Fruit fly (Drosophila melanogaster): ENCODE measurements around the gene Trf.
A peak's percentile ranks its signal among the peaks of the same experiment; 100 is the strongest.

Gene Trf

dm6 chr2L:8072692-8073091 lies at the start of gene Trf, which contains the start of gene MED20:
Trf (plus strand) TSS chr2L:8072895.
MED20 (minus strand) TSS chr2L:8072848.
- TF ChIP-seq tj (GFP tag; optimal IDR thresholded peaks at IDR 0.05) (no peak), CG1620 (GFP tag; optimal IDR thresholded peaks at IDR 0.05) (no peak), Mnt (GFP tag; optimal IDR thresholded peaks at IDR 0.05) (peak; percentile 83), bab1 (GFP tag; optimal IDR thresholded peaks at IDR 0.05) (peak; percentile 37)

dm6 chr2L:8024325-8024724 lies 48.4 kb upstream of the Trf start:
- TF ChIP-seq toe (GFP tag; optimal IDR thresholded peaks at IDR 0.05) (no peak), CG7101 (tag; optimal IDR thresholded peaks at IDR 0.05) (no peak), cnc (optimal IDR thresholded peaks at IDR 0.05) (no peak), CG7045 (GFP tag; optimal IDR thresholded peaks at IDR 0.05) (no peak), CG1620 (GFP tag; optimal IDR thresholded peaks at IDR 0.05) (no peak), Clk (GFP tag; optimal IDR thresholded peaks at IDR 0.05) (no peak)

- TF ChIP-seq Mnt (GFP tag; optimal IDR thresholded peaks at IDR 0.05), result peak; percentile 40
- no peak for TF ChIP-seq kay (GFP tag; ENCODE audit: borderline replicate concordance)
- TF ChIP-seq cic (GFP tag; optimal IDR thresholded peaks at IDR 0.05), result peak; percentile 40
Measured at dm6 chr2L:8029160-8029852, 43.4 kb upstream of the Trf start, which contains the start of gene baf. baf (plus strand) TSS chr2L:8029462.

DNA sequence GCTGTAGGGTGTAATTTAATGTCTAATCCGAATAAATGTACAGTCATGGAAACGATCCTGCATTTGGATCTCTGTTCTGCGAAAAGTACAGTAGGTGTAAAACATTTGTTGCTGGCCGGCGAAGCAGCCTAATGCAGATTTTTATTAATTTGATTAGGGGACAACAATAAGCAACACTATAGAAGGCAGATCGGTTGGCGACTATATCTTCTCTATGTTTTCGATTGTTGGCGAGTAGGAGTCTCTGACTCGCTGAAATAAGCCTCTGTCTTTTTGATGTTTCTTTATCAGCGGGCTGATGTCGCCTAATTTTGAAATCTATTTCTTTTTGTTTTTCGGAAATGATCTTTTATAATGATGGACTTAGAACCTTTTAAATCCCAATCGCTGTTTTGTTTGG lies 42.6 kb upstream of the Trf start:
- no peak for TF ChIP-seq cic (GFP tag; optimal IDR thresholded peaks at IDR 0.05)
- no peak for TF ChIP-seq Crg-1 (GFP tag; optimal IDR thresholded peaks at IDR 0.05)
- no peak for TF ChIP-seq cnc (optimal IDR thresholded peaks at IDR 0.05)
- TF ChIP-seq bab1 (GFP tag; optimal IDR thresholded peaks at IDR 0.05), result no peak
- no peak for TF ChIP-seq pad (GFP tag; optimal IDR thresholded peaks at IDR 0.05)
- TF ChIP-seq kay (GFP tag; ENCODE audit: borderline replicate concordance), result no peak
- TF ChIP-seq Mnt (GFP tag; optimal IDR thresholded peaks at IDR 0.05), result no peak
- no peak for TF ChIP-seq CG33017 (tag; optimal IDR thresholded peaks at IDR 0.05)
- no peak for TF ChIP-seq toe (GFP tag; optimal IDR thresholded peaks at IDR 0.05)
- no peak for TF ChIP-seq CG11617 (GFP tag; optimal IDR thresholded peaks at IDR 0.05)
- no peak for TF ChIP-seq CG14711 (tag; optimal IDR thresholded peaks at IDR 0.05)
- no peak for TF ChIP-seq CG12768 (GFP tag; optimal IDR thresholded peaks at IDR 0.05)
- no peak for TF ChIP-seq ovo (GFP tag; optimal IDR thresholded peaks at IDR 0.05)
- TF ChIP-seq Clk (GFP tag; optimal IDR thresholded peaks at IDR 0.05), result no peak
- TF ChIP-seq CG5204 (GFP tag; optimal IDR thresholded peaks at IDR 0.05), result no peak
- no peak for TF ChIP-seq CG7101 (tag; optimal IDR thresholded peaks at IDR 0.05)

DNA sequence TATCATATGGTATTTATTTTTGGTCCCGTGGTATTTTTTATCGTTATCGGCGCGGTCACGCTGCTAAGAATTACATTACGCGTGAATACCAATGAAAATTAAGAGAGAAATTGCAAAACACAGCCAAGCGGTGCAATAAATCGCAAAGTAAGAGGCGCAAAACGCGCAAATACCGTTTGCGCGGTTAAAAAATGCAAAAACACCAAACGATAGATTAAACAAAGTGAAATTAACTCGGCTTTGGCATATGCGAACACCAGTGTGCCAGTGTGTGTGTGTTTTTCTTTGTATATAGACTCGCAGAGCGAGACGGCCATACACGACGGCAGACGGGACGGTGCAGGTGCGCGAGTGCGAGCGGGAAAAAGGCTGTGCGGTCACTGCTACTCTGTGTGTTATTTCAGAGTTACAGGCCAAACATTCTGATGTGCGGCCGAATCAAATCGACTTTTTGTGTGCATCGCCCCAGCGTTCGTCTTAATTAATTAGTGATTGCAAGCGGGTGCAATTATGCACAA lies 41.9 kb upstream of the Trf start, which contains the start of gene Cka:
TSS of gene Cka (plus strand) at position 29 of the 518 bp plus-strand sequence.
- TF ChIP-seq CG14711 (tag; optimal IDR thresholded peaks at IDR 0.05) (peak; percentile 57), CG33017 (tag; optimal IDR thresholded peaks at IDR 0.05) (peak; percentile 4), CG7101 (tag; optimal IDR thresholded peaks at IDR 0.05) (no peak), bab1 (GFP tag; optimal IDR thresholded peaks at IDR 0.05) (peak; percentile 32), CG11617 (GFP tag; optimal IDR thresholded peaks at IDR 0.05) (peak; percentile 12), Mnt (GFP tag; optimal IDR thresholded peaks at IDR 0.05) (peak; percentile 65), Clk (GFP tag; optimal IDR thresholded peaks at IDR 0.05) (no peak), tj (GFP tag; optimal IDR thresholded peaks at IDR 0.05) (peak; percentile 39), pad (GFP tag; optimal IDR thresholded peaks at IDR 0.05) (peak; percentile 64), cic (GFP tag; optimal IDR thresholded peaks at IDR 0.05) (peak; percentile 30), CG1620 (GFP tag; optimal IDR thresholded peaks at IDR 0.05) (no peak), CG12768 (GFP tag; optimal IDR thresholded peaks at IDR 0.05) (peak; percentile 41)

dm6 chr2L:8031588-8031987 lies 41.1 kb upstream of the Trf start:
- TF ChIP-seq CG5204 (GFP tag; optimal IDR thresholded peaks at IDR 0.05) (no peak), Clk (GFP tag; optimal IDR thresholded peaks at IDR 0.05) (no peak), kay (GFP tag; ENCODE audit: borderline replicate concordance) (no peak), bab1 (GFP tag; optimal IDR thresholded peaks at IDR 0.05) (peak; percentile 22), CG33017 (tag; optimal IDR thresholded peaks at IDR 0.05) (no peak), CG14711 (tag; optimal IDR thresholded peaks at IDR 0.05) (peak; percentile 74), cnc (optimal IDR thresholded peaks at IDR 0.05) (no peak), toe (GFP tag; optimal IDR thresholded peaks at IDR 0.05) (no peak), pad (GFP tag; optimal IDR thresholded peaks at IDR 0.05) (peak; percentile 72), CG1620 (GFP tag; optimal IDR thresholded peaks at IDR 0.05) (no peak), CG7045 (GFP tag; optimal IDR thresholded peaks at IDR 0.05) (no peak), CG11617 (GFP tag; optimal IDR thresholded peaks at IDR 0.05) (no peak), Hr96 (GFP tag; optimal IDR thresholded peaks at IDR 0.05) (no peak), Mnt (GFP tag; optimal IDR thresholded peaks at IDR 0.05) (no peak), tj (GFP tag; optimal IDR thresholded peaks at IDR 0.05) (no peak), Crg-1 (GFP tag; optimal IDR thresholded peaks at IDR 0.05) (no peak), CG7101 (tag; optimal IDR thresholded peaks at IDR 0.05) (peak; percentile 1), cic (GFP tag; optimal IDR thresholded peaks at IDR 0.05) (peak; percentile 29), CG12768 (GFP tag; optimal IDR thresholded peaks at IDR 0.05) (peak; percentile 36), ovo (GFP tag; optimal IDR thresholded peaks at IDR 0.05) (no peak)

dm6 chr2L:8033756-8034155 lies 38.9 kb upstream of the Trf start:
- TF ChIP-seq bab1 (GFP tag; optimal IDR thresholded peaks at IDR 0.05), result no peak
- peak in 1 of 2 experiments; percentile 71 for TF ChIP-seq cnc (optimal IDR thresholded peaks at IDR 0.05)
- no peak for TF ChIP-seq Clk (GFP tag; optimal IDR thresholded peaks at IDR 0.05)
- TF ChIP-seq ovo (GFP tag; optimal IDR thresholded peaks at IDR 0.05), result no peak
- TF ChIP-seq Hr96 (GFP tag; optimal IDR thresholded peaks at IDR 0.05), result no peak
- TF ChIP-seq CG1620 (GFP tag; optimal IDR thresholded peaks at IDR 0.05), result no peak
- no peak for TF ChIP-seq toe (GFP tag; optimal IDR thresholded peaks at IDR 0.05)
- no peak for TF ChIP-seq pad (GFP tag; optimal IDR thresholded peaks at IDR 0.05)
- no peak for TF ChIP-seq CG5204 (GFP tag; optimal IDR thresholded peaks at IDR 0.05)
- TF ChIP-seq CG33017 (tag; optimal IDR thresholded peaks at IDR 0.05), result peak; percentile 82
- TF ChIP-seq Crg-1 (GFP tag; optimal IDR thresholded peaks at IDR 0.05), result no peak
- TF ChIP-seq kay (GFP tag; ENCODE audit: borderline replicate concordance), result no peak
- no peak for TF ChIP-seq CG11617 (GFP tag; optimal IDR thresholded peaks at IDR 0.05)
- TF ChIP-seq tj (GFP tag; optimal IDR thresholded peaks at IDR 0.05), result peak; percentile 24
- TF ChIP-seq cic (GFP tag; optimal IDR thresholded peaks at IDR 0.05), result no peak
- peak; percentile 68 for TF ChIP-seq CG7101 (tag; optimal IDR thresholded peaks at IDR 0.05)
- peak; percentile 18 for TF ChIP-seq CG7045 (GFP tag; optimal IDR thresholded peaks at IDR 0.05)
- peak; percentile 44 for TF ChIP-seq CG14711 (tag; optimal IDR thresholded peaks at IDR 0.05)
- no peak for TF ChIP-seq Mnt (GFP tag; optimal IDR thresholded peaks at IDR 0.05)
- TF ChIP-seq CG12768 (GFP tag; optimal IDR thresholded peaks at IDR 0.05), result peak; percentile 53

All from whole organism, adult.